Worm (Caenorhabditis elegans): ENCODE results near the gene ctbp-1.

DNA sequence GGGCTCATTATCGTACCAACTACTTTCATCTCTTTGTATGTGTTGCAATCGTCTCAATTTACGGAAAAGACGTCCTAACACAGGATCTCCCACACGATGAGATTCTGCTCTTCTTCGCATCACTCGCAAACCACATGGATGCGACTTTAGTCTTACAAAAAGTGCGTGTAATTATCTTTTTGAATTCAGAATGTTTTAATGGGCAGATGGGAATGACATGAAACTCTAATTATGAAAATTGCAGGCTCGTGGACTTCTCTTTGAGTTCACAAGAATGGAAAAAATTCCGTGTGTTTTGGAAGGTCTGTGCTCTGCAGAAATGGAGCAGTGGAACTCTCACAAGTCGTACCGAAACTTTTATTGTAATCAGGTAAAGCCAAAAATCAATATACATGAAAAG, 39.0 kb downstream of the ctbp-1 start:
- TF ChIP-seq cog-1 (tag; optimal IDR thresholded peaks at IDR 0.05): no peak
- no peak for TF ChIP-seq ref-1 (GFP tag; conservative IDR thresholded peaks at IDR 0.05)
- TF ChIP-seq flt-1 (GFP tag; IDR thresholded peaks at IDR 0.05): no peak

Data from whole organism, midembryonic.